Worm (Caenorhabditis elegans) whole organism, midembryonic: ENCODE measurements around the gene dgk-4.

ENCODE experiments used
- flt-1 ChIP-seq: fragments of 200-800 bp; sonication (Bioruptor generic); IDR thresholded peaks from 2 replicates; pipeline ENCODE4 v1.3.6; 2022; ENCODE audit warnings: missing genetic modification characterization, missing compliant biosample characterization
- klf-2 ChIP-seq: fragments of 200-800 bp; sonication (Bioruptor generic); conservative IDR thresholded peaks from 2 replicates; pipeline ENCODE4 v1.3.6; 2022; ENCODE audit warnings: missing genetic modification reagents, missing genetic modification characterization, missing compliant biosample characterization

DNA sequence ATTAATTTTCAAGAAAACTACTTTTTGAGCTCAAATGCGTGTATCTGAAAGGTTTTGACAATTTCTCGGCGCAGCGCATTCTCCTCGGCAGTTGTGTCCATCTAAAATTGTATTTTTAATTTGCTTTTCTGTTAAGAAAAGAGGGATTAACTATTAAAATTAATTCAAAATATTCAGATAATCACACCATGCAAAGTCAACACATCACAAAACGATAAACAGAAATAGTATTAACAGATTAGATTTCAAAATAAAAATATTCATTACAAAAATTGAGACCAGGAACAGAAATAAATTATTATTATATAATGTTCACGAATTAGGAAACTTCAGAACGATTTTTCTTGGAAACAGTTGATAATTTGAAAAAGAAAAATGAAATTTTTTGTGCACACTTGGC, 55.4 kb downstream of the dgk-4 start, which contains the start of gene pole-2:
- no peak for TF ChIP-seq flt-1 (GFP tag; lab: Robert Waterston, UW)
- no peak for TF ChIP-seq klf-2
